Worm (Caenorhabditis elegans): ENCODE data around the gene T01D3.1.

ce11 chrV:13647617-13648016, 42.1 kb upstream of the T01D3.1 start:
- TF ChIP-seq zag-1 (tag; optimal IDR thresholded peaks at IDR 0.05) (no peak), sma-9 (GFP tag; optimal IDR thresholded peaks at IDR 0.05) (no peak), sma-9 (tag; optimal IDR thresholded peaks at IDR 0.05) (no peak), nhr-25 (tag; optimal IDR thresholded peaks at IDR 0.05) (no peak), nhr-23 (tag; optimal IDR thresholded peaks at IDR 0.05) (no peak), mdl-1 (tag; optimal IDR thresholded peaks at IDR 0.05) (no peak), R02D3.7 (tag; optimal IDR thresholded peaks at IDR 0.05) (no peak), ceh-82 (tag; optimal IDR thresholded peaks at IDR 0.05) (no peak), snpc-4 (tag; optimal IDR thresholded peaks at IDR 0.05) (no peak), elt-1 (tag; optimal IDR thresholded peaks at IDR 0.05) (no peak)
